Worm (Caenorhabditis elegans) whole organism, L4 larva: ENCODE measurements around the gene gly-6.

ENCODE experiments used
- D1046.2 ChIP-seq: fragments of 200-800 bp; sonication (Bioruptor generic); IDR thresholded peaks from 2 replicates; pipeline ENCODE4 v1.3.6; 2022; ENCODE audit warnings: missing genetic modification characterization, missing compliant biosample characterization
- ceh-82 ChIP-seq: sonication (generic microtip); optimal IDR thresholded peaks from 2 replicates; lab custom pipeline; 2017; ENCODE audit warnings: missing biosample characterization, missing genetic modification characterization
- ctbp-1 ChIP-seq: fragments of 200-800 bp; sonication (Bioruptor generic); IDR thresholded peaks from 2 replicates; pipeline ENCODE4 v1.3.6; 2022; ENCODE audit warnings: missing genetic modification reagents, missing genetic modification characterization, missing compliant biosample characterization
- snpc-4 ChIP-seq: fragments of 150-350 bp; optimal IDR thresholded peaks from 2 replicates; lab custom pipeline; 2014; ENCODE audit warnings: missing biosample characterization, missing genetic modification characterization
- unc-62 ChIP-seq, 3 experiments: fragments of 150-350 bp in 1 of 3; sonication (generic microtip); optimal IDR thresholded peaks in 2 of 3; peaks in 1 of 3; 1 replicate in 1 of 3; 2 replicates in 2 of 3; lab custom pipeline; 2014 to 2017; ENCODE audit warnings: missing biosample characterization in 3 of 3, missing genetic modification characterization in 3 of 3, missing genetic modification reagents in 3 of 3, missing genotype in 1 of 3
- zip-2 ChIP-seq: fragments of 150-350 bp; optimal IDR thresholded peaks from 2 replicates; lab custom pipeline; 2014; ENCODE audit warnings: missing biosample characterization, missing genetic modification characterization

- TF ChIP-seq snpc-4 (tag; lab: Kevin White, UChicago) (no peak), ctbp-1 (GFP tag; lab: Robert Waterston, UW) (no peak), unc-62 (GFP tag; optimal IDR thresholded peaks at IDR 0.05 in 1 of 2; lab: Kevin White, UChicago) (no peak), unc-62 (tag; optimal IDR thresholded peaks at IDR 0.05; lab: Kevin White, UChicago) (no peak), D1046.2 (no peak), ceh-82 (tag; lab: Kevin White, UChicago) (no peak), zip-2 (tag; lab: Kevin White, UChicago) (no peak)
Observed at ce11 chrIII:4367649-4368048, 36.6 kb upstream of the gly-6 start, which contains the start of gene ckb-2.
